Fruit fly (Drosophila melanogaster): ENCODE measurements around the gene CG8925.

The CG8925 gene

DNA sequence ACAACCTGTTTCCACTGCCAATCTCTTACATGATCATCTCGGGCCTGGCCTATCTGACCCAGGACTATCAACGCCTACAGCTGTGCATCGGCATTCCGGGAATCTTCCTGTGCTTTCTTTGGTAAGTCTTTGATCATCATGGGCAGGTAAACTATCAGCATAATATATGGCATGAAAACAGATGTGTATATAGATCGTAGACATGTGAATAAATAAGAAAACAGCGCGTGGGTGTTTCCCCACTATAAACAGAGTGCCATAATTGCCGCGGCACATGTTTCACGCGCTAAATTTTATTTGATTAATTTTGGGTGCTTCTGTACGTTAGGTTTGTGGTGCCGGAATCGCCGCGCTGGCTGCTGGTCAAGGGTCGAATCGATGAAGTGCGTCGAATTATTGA lies 3.7 kb upstream of the CG8925 start:
- TF ChIP-seq HLH106 (tag; optimal IDR thresholded peaks at IDR 0.05) (no peak), fru (GFP tag; optimal IDR thresholded peaks at IDR 0.05) (no peak), psq (GFP tag; optimal IDR thresholded peaks at IDR 0.05) (no peak), rgr (GFP tag; optimal IDR thresholded peaks at IDR 0.05) (no peak), tai (GFP tag; optimal IDR thresholded peaks at IDR 0.05) (no peak), woc (GFP tag; optimal IDR thresholded peaks at IDR 0.05) (no peak), Hr83 (GFP tag; optimal IDR thresholded peaks at IDR 0.05; ENCODE audit: poor library complexity, severe bottlenecking) (no peak), h (GFP tag; optimal IDR thresholded peaks at IDR 0.05) (no peak), brk (GFP tag; optimal IDR thresholded peaks at IDR 0.05) (no peak), Sp1 (GFP tag; optimal IDR thresholded peaks at IDR 0.05) (no peak), usp (GFP tag; optimal IDR thresholded peaks at IDR 0.05) (no peak), Dfd (GFP tag; optimal IDR thresholded peaks at IDR 0.05) (no peak), foxo (GFP tag; optimal IDR thresholded peaks at IDR 0.05) (no peak), sage (GFP tag; optimal IDR thresholded peaks at IDR 0.05) (no peak), Hnf4 (GFP tag; optimal IDR thresholded peaks at IDR 0.05) (no peak), CG32264 (GFP tag; optimal IDR thresholded peaks at IDR 0.05) (no peak), Myc (optimal IDR thresholded peaks at IDR 0.05) (no peak), Vsx2 (GFP tag; optimal IDR thresholded peaks at IDR 0.05; ENCODE audit: partially characterized antibody) (no peak), Jra (GFP tag; optimal IDR thresholded peaks at IDR 0.05) (no peak), dmrt93B (GFP tag; optimal IDR thresholded peaks at IDR 0.05) (no peak)

- TF ChIP-seq foxo (GFP tag; optimal IDR thresholded peaks at IDR 0.05) (no peak), Myc (optimal IDR thresholded peaks at IDR 0.05) (no peak), usp (GFP tag; optimal IDR thresholded peaks at IDR 0.05) (no peak), tai (GFP tag; optimal IDR thresholded peaks at IDR 0.05) (no peak), psq (GFP tag; optimal IDR thresholded peaks at IDR 0.05) (no peak), br (GFP tag; optimal IDR thresholded peaks at IDR 0.05) (no peak), fru (GFP tag; optimal IDR thresholded peaks at IDR 0.05) (no peak), dmrt93B (GFP tag; optimal IDR thresholded peaks at IDR 0.05) (no peak)
Observed at dm6 chr3R:16173500-16173899, 1.7 kb downstream of the CG8925 start.

DNA sequence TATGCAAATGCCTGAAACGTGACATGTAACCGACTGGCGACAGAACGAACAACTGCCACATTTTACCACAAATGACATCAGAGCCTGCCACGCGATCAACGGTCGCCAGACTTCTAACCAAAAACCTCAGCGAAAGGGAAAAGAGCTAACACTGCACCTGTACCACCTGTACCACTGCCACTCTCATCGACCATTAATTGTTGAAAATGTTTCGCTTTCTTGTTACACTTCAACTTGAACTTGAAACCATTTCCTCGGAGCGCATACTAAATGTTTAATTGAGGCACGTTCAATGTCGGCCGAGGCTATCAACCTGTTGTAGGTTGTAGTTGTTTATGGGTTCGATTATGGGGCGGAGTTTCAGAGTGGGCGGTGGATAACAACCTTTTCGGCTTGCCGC lies 4.7 kb downstream of the CG8925 start:
- TF ChIP-seq Sp1 (GFP tag; optimal IDR thresholded peaks at IDR 0.05) (no peak), Rel (GFP tag; optimal IDR thresholded peaks at IDR 0.05) (no peak), Rel (tag; optimal IDR thresholded peaks at IDR 0.05) (no peak), pan (optimal IDR thresholded peaks at IDR 0.05) (no peak)

DNA sequence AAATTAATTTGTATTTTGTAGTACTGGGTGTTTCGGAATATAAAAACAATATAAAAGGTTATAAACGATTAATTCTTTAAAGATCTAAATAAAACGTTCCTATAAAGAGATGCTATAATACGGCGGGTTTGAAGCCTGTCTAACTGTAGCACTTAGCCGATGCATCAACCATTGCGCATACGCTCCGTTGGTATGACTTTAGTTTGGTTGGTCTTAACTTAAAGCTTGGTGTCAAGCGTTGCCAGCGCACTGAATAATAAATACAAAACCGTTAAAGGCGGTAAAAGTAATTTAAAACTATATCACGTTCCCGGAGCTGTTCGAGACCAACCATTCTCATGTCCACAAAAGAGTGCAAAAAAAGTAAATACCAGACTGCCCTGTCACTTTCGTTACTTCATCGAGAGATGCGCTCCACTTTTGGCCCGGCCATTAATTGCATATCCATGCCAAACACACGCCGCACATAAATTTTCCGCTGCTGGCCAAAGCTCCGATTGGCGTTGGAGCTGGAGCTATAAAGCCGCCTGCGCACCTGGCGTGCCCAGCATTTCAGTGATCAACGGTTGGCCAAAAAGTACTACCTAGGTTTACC lies 8.8 kb downstream of the CG8925 start, which contains the start of gene CG8927:
CG8927 (plus strand) TSS at position 545 of the 595 bp plus-strand sequence.
- peak; percentile 9 for TF ChIP-seq Myc (optimal IDR thresholded peaks at IDR 0.05)
- TF ChIP-seq N (GFP tag; optimal IDR thresholded peaks at IDR 0.05): no peak

DNA sequence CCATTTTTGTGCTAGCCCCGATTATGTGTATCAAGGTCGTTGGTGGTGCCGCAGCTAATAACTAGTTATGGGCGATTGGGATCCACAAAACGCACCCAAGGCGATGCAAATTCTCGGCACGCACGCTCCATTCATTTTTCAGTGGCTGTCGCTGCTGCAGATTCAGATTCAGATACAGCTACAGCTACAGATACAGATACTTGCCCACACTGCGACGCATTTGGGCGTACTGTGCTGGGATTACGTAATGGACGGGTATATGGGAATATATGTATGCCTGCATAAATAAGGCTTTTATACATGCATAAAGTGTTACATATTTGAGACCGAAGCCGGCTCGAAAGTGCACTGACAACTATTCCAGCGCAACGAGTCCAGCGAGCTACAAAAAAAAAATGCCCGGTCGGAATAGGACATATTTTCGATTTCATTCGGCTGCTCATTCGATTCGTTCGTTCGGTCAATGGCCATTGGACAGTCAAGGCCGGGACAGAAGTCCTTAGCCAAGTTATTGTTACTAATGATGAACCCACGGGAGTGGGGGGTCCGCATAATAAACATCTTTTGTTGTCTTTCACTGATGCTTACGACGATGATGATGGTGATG lies 10.6 kb downstream of the CG8925 start:
- no peak for TF ChIP-seq Dif (GFP tag; optimal IDR thresholded peaks at IDR 0.05; ENCODE audit: partially characterized antibody)
- TF ChIP-seq Hr83 (GFP tag; optimal IDR thresholded peaks at IDR 0.05; ENCODE audit: poor library complexity, severe bottlenecking): no peak
- TF ChIP-seq ey (GFP tag; optimal IDR thresholded peaks at IDR 0.05): no peak
- TF ChIP-seq brk (GFP tag; optimal IDR thresholded peaks at IDR 0.05): no peak
- no peak for TF ChIP-seq tai (GFP tag; optimal IDR thresholded peaks at IDR 0.05)
- no peak for TF ChIP-seq Rel (GFP tag; optimal IDR thresholded peaks at IDR 0.05)
- no peak for TF ChIP-seq Rel (tag; optimal IDR thresholded peaks at IDR 0.05)
- no peak for TF ChIP-seq dl (GFP tag; optimal IDR thresholded peaks at IDR 0.05; ENCODE audit: insufficient read depth in 1 of 2, partially characterized antibody in 2 of 2)
- no peak for TF ChIP-seq foxo (GFP tag; optimal IDR thresholded peaks at IDR 0.05)
- TF ChIP-seq Sp1 (GFP tag; optimal IDR thresholded peaks at IDR 0.05): no peak
- TF ChIP-seq CG32264 (GFP tag; optimal IDR thresholded peaks at IDR 0.05): no peak
- no peak for TF ChIP-seq Abd-B (GFP tag; optimal IDR thresholded peaks at IDR 0.05)
- no peak for TF ChIP-seq N (GFP tag; optimal IDR thresholded peaks at IDR 0.05)
- no peak for TF ChIP-seq psq (GFP tag; optimal IDR thresholded peaks at IDR 0.05)

All from whole organism, wandering third instar larva.